Worm (Caenorhabditis elegans) whole organism, L2 larva: Measurements from ENCODE around the gene F44E7.4.

ENCODE experiments used
- C34F6.9 ChIP-seq: fragments of 150-350 bp; optimal IDR thresholded peaks from 2 replicates; lab custom pipeline; 2014; ENCODE audit warnings: missing biosample characterization, missing genetic modification characterization
- F13H6.1 ChIP-seq: sonication (generic microtip); optimal IDR thresholded peaks from 2 replicates; lab custom pipeline; 2016; ENCODE audit warnings: missing genetic modification characterization, missing compliant biosample characterization
- ZK546.5 ChIP-seq: sonication (generic microtip); optimal IDR thresholded peaks from 2 replicates; lab custom pipeline; 2017; ENCODE audit warnings: missing biosample characterization, missing genetic modification characterization
- alr-1 ChIP-seq: fragments of 150-350 bp; optimal IDR thresholded peaks from 2 replicates; lab custom pipeline; 2014; ENCODE audit warnings: missing biosample characterization, missing genetic modification characterization
- blmp-1 ChIP-seq: sonication (generic microtip); optimal IDR thresholded peaks from 2 replicates; lab custom pipeline; 2017; ENCODE audit warnings: missing genetic modification characterization, mild to moderate bottlenecking, missing compliant biosample characterization, antibody characterized with exemption, moderate library complexity; ENCODE audit not compliant: insufficient read depth
- ceh-16 ChIP-seq: fragments of 150-350 bp; optimal IDR thresholded peaks from 2 replicates; lab custom pipeline; 2014; ENCODE audit warnings: missing biosample characterization, missing genetic modification characterization
- ceh-82 ChIP-seq: fragments of 150-350 bp; optimal IDR thresholded peaks from 2 replicates; lab custom pipeline; 2014; ENCODE audit warnings: missing biosample characterization, missing genetic modification characterization
- crh-2 ChIP-seq: sonication (generic microtip); optimal IDR thresholded peaks from 2 replicates; lab custom pipeline; 2017; ENCODE audit warnings: missing biosample characterization, missing genetic modification characterization
- dmd-4 ChIP-seq: sonication (generic microtip); optimal IDR thresholded peaks from 2 replicates; lab custom pipeline; 2017; ENCODE audit warnings: missing biosample characterization, missing genetic modification characterization
- egl-27 ChIP-seq: sonication (generic microtip); optimal IDR thresholded peaks from 3 replicates; lab custom pipeline; 2017; ENCODE audit warnings: missing biosample characterization, missing genetic modification reagents, missing genetic modification characterization
- fos-1 ChIP-seq: fragments of 150-350 bp; optimal IDR thresholded peaks from 2 replicates; lab custom pipeline; 2014; ENCODE audit warnings: missing biosample characterization, missing genetic modification characterization
- gmeb-1 ChIP-seq: fragments of 150-350 bp; optimal IDR thresholded peaks from 2 replicates; lab custom pipeline; 2014; ENCODE audit warnings: missing biosample characterization, missing genetic modification characterization
- lin-11 ChIP-seq: fragments of 150-350 bp; sonication (generic microtip); optimal IDR thresholded peaks from 2 replicates; lab custom pipeline; 2014; ENCODE audit warnings: missing biosample characterization, missing genetic modification characterization, inconsistent platforms, mixed read lengths
- lin-13 ChIP-seq: fragments of 150-350 bp; optimal IDR thresholded peaks from 2 replicates; lab custom pipeline; 2014; ENCODE audit warnings: missing biosample characterization, missing genetic modification reagents, missing genetic modification characterization
- lin-39 ChIP-seq: fragments of 150-350 bp; optimal IDR thresholded peaks from 2 replicates; lab custom pipeline; 2014; ENCODE audit warnings: missing biosample characterization, missing genetic modification reagents, missing genetic modification characterization
- lsy-2 ChIP-seq, 2 experiments: fragments of 150-350 bp in 1 of 2; sonication (generic microtip) in 1 of 2; optimal IDR thresholded peaks; 2 replicates each; lab custom pipeline; 2014 to 2017; ENCODE audit warnings: missing biosample characterization in 2 of 2, missing genetic modification characterization in 2 of 2
- mbf-1 ChIP-seq: sonication (generic microtip); optimal IDR thresholded peaks from 2 replicates; lab custom pipeline; 2017; ENCODE audit warnings: missing biosample characterization, missing genetic modification characterization
- mdl-1 ChIP-seq, 2 experiments: fragments of 150-350 bp in 1 of 2; sonication (generic microtip) in 1 of 2; optimal IDR thresholded peaks; 2 replicates each; lab custom pipeline; 2017; ENCODE audit warnings: missing biosample characterization in 2 of 2, missing genetic modification characterization in 2 of 2
- nhr-10 ChIP-seq: sonication (generic microtip); optimal IDR thresholded peaks from 2 replicates; lab custom pipeline; 2017; ENCODE audit warnings: missing biosample characterization, missing genetic modification characterization
- nhr-12 ChIP-seq: fragments of 150-350 bp; optimal IDR thresholded peaks from 2 replicates; lab custom pipeline; 2014; ENCODE audit warnings: missing biosample characterization, missing genetic modification characterization
- nhr-129 ChIP-seq: fragments of 150-350 bp; optimal IDR thresholded peaks from 2 replicates; lab custom pipeline; 2014; ENCODE audit warnings: missing biosample characterization, missing genetic modification characterization
- nhr-21 ChIP-seq: fragments of 150-350 bp; optimal IDR thresholded peaks from 2 replicates; lab custom pipeline; 2014; ENCODE audit warnings: missing biosample characterization, missing genetic modification characterization
- nhr-25 ChIP-seq: fragments of 150-350 bp; sonication (generic microtip); optimal IDR thresholded peaks from 3 replicates; lab custom pipeline; 2014; ENCODE audit warnings: missing biosample characterization, missing genetic modification characterization
- nhr-6 ChIP-seq: fragments of 150-350 bp; optimal IDR thresholded peaks from 2 replicates; lab custom pipeline; 2014; ENCODE audit warnings: missing biosample characterization, missing genetic modification characterization
- nhr-77 ChIP-seq: fragments of 150-350 bp; optimal IDR thresholded peaks from 2 replicates; lab custom pipeline; 2014; ENCODE audit warnings: missing biosample characterization, missing genetic modification characterization
- sem-4 ChIP-seq: fragments of 150-350 bp; optimal IDR thresholded peaks from 2 replicates; lab custom pipeline; 2014; ENCODE audit warnings: missing biosample characterization, missing genetic modification reagents, missing genetic modification characterization
- sma-3 ChIP-seq: sonication (generic microtip); optimal IDR thresholded peaks from 2 replicates; lab custom pipeline; 2016; ENCODE audit warnings: missing genetic modification reagents, missing genetic modification characterization, missing compliant biosample characterization
- sma-9 ChIP-seq, 2 experiments: fragments of 150-350 bp in 1 of 2; sonication (generic microtip) in 1 of 2; optimal IDR thresholded peaks; 2 replicates each; lab custom pipeline; 2014 to 2016; ENCODE audit warnings: missing genetic modification characterization in 2 of 2, mild to moderate bottlenecking in 1 of 2, missing biosample characterization in 1 of 2, missing compliant biosample characterization in 1 of 2, missing genetic modification reagents in 1 of 2, moderate library complexity in 1 of 2
- snpc-4 ChIP-seq: fragments of 150-350 bp; optimal IDR thresholded peaks from 2 replicates; lab custom pipeline; 2014; ENCODE audit warnings: missing biosample characterization, missing genetic modification characterization
- zag-1 ChIP-seq: fragments of 150-350 bp; optimal IDR thresholded peaks from 2 replicates; lab custom pipeline; 2014; ENCODE audit warnings: missing biosample characterization, missing genetic modification characterization
- ztf-11 ChIP-seq: sonication (generic microtip); optimal IDR thresholded peaks from 2 replicates; lab custom pipeline; 2017; ENCODE audit warnings: missing biosample characterization, missing genetic modification characterization

The F44E7.4 gene

ce11 chrV:5821451-5822143, 44.8 kb upstream of the F44E7.4 start:
- TF ChIP-seq nhr-6 (tag; lab: Kevin White, UChicago) (no peak), ceh-16 (tag; lab: Kevin White, UChicago) (no peak), dmd-4 (tag; lab: Kevin White, UChicago) (no peak), sma-3 (GFP tag; lab: Kevin White, UChicago) (peak; percentile 72), nhr-25 (tag; lab: Kevin White, UChicago) (peak; percentile 54), zag-1 (tag; lab: Kevin White, UChicago) (no peak), snpc-4 (tag; lab: Kevin White, UChicago) (no peak), nhr-129 (tag; lab: Kevin White, UChicago) (no peak), sma-9 (GFP tag; optimal IDR thresholded peaks at IDR 0.05; lab: Kevin White, UChicago) (peak; percentile 79), sma-9 (tag; optimal IDR thresholded peaks at IDR 0.05; lab: Kevin White, UChicago) (no peak), ztf-11 (tag; lab: Kevin White, UChicago) (no peak), crh-2 (tag; lab: Kevin White, UChicago) (peak; percentile 29), sem-4 (tag; lab: Kevin White, UChicago) (no peak), lin-11 (no peak), alr-1 (tag; lab: Kevin White, UChicago) (no peak), lsy-2 (tag; optimal IDR thresholded peaks at IDR 0.05; lab: Kevin White, UChicago) (no peak), nhr-21 (tag; lab: Kevin White, UChicago) (no peak), C34F6.9 (tag; lab: Kevin White, UChicago) (no peak), egl-27 (tag; lab: Kevin White, UChicago) (no peak), nhr-10 (tag; lab: Kevin White, UChicago) (no peak), mbf-1 (tag; lab: Kevin White, UChicago) (no peak), F13H6.1 (no peak), ZK546.5 (no peak), fos-1 (tag; lab: Kevin White, UChicago) (peak; percentile 87), lin-39 (tag; lab: Kevin White, UChicago) (no peak), gmeb-1 (tag; lab: Kevin White, UChicago) (no peak), nhr-12 (tag; lab: Kevin White, UChicago) (no peak), blmp-1 (tag; lab: Kevin White, UChicago) (peak; percentile 47)

ce11 chrV:5820401-5820800, 43.6 kb upstream of the F44E7.4 start:
- TF ChIP-seq C34F6.9 (tag; lab: Kevin White, UChicago) = no peak
- no peak for TF ChIP-seq ceh-82 (tag; lab: Kevin White, UChicago)
- no peak for TF ChIP-seq mdl-1 (tag; optimal IDR thresholded peaks at IDR 0.05; lab: Kevin White, UChicago)
- no peak for TF ChIP-seq nhr-77 (tag; lab: Kevin White, UChicago)
- peak; percentile 90 for TF ChIP-seq sma-3 (GFP tag; lab: Kevin White, UChicago)
- TF ChIP-seq sma-9 (GFP tag; optimal IDR thresholded peaks at IDR 0.05; lab: Kevin White, UChicago) = peak; percentile 69
- TF ChIP-seq sma-9 (tag; optimal IDR thresholded peaks at IDR 0.05; lab: Kevin White, UChicago) = no peak
- peak; percentile 15 for TF ChIP-seq nhr-129 (tag; lab: Kevin White, UChicago)

- TF ChIP-seq nhr-25 (tag; lab: Kevin White, UChicago) (no peak), gmeb-1 (tag; lab: Kevin White, UChicago) (no peak), lin-13 (GFP tag; lab: Kevin White, UChicago) (no peak), snpc-4 (tag; lab: Kevin White, UChicago) (no peak), nhr-21 (tag; lab: Kevin White, UChicago) (no peak), sma-9 (GFP tag; optimal IDR thresholded peaks at IDR 0.05; lab: Kevin White, UChicago) (peak; percentile 54), sma-9 (tag; optimal IDR thresholded peaks at IDR 0.05; lab: Kevin White, UChicago) (no peak)
These were observed 43.1 kb upstream of the F44E7.4 start for ce11 chrV:5819903-5820302.

ce11 chrV:5816470-5817061, 39.8 kb upstream of the F44E7.4 start:
- TF ChIP-seq sma-9 (GFP tag; optimal IDR thresholded peaks at IDR 0.05; lab: Kevin White, UChicago) (peak; percentile 57), sma-9 (tag; optimal IDR thresholded peaks at IDR 0.05; lab: Kevin White, UChicago) (no peak), fos-1 (tag; lab: Kevin White, UChicago) (peak; percentile 63), crh-2 (tag; lab: Kevin White, UChicago) (peak; percentile 5), nhr-10 (tag; lab: Kevin White, UChicago) (no peak)
